Worm (Caenorhabditis elegans): ENCODE data around the gene dpy-31.
A peak's percentile ranks its signal among the peaks of the same experiment; 100 is the strongest.

The dpy-31 gene

DNA sequence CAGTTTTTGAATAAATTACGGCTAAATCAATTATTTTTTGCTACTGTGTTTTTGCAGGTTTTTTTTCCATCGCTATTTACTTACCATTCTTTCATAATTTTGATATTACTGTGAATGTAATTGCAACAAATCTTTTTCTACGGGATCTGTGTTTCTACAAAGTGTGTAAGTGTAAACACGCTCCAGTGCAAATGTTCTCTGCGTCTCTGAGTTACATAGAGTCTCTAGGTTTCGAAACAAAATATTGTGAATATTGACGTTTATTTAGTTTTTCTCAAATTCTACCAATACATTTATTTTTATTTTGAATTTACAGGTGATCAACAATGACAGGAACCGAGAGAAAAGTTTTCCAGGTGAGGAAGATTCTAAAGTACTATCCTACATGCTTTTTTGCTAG lies 18.0 kb upstream of the dpy-31 start, which contains the start of gene yju-2:
Gene yju-2, plus strand, starts transcription at position 315 of the 400 bp plus-strand sequence.
- TF ChIP-seq B0336.3 (GFP tag; IDR thresholded peaks at IDR 0.05), result 0 out of 2 replicates have a peak, but pooled peaks have one; percentile 22
- TF ChIP-seq athp-1 (tag; optimal IDR thresholded peaks at IDR 0.05), result no peak
- peak; percentile 88 for TF ChIP-seq ceh-100 (GFP tag; IDR thresholded peaks at IDR 0.05)
- no peak for TF ChIP-seq ccch-3 (GFP tag; optimal IDR thresholded peaks at IDR 0.05)
- TF ChIP-seq mcd-1 (GFP tag; IDR thresholded peaks at IDR 0.05), result peak; percentile 68
- peak; percentile 7 for TF ChIP-seq lsl-1 (GFP tag; optimal IDR thresholded peaks at IDR 0.05)
- TF ChIP-seq ztf-25 (GFP tag; IDR thresholded peaks at IDR 0.05), result no peak
- TF ChIP-seq F37B4.10 (GFP tag; IDR thresholded peaks at IDR 0.05), result no peak
- TF ChIP-seq xnd-1 (tag; optimal IDR thresholded peaks at IDR 0.05), result no peak
- TF ChIP-seq Y53G8AR.9 (GFP tag; conservative IDR thresholded peaks at IDR 0.05), result no peak
- no peak for TF ChIP-seq attf-6 (GFP tag; IDR thresholded peaks at IDR 0.05)
- TF ChIP-seq F22D6.2 (tag; optimal IDR thresholded peaks at IDR 0.05), result no peak
- no peak for TF ChIP-seq F52B5.7 (tag; optimal IDR thresholded peaks at IDR 0.05)
- no peak for TF ChIP-seq sdz-38 (tag; optimal IDR thresholded peaks at IDR 0.05)
- TF ChIP-seq madf-10 (tag; optimal IDR thresholded peaks at IDR 0.05), result peak; percentile 3
- no peak for TF ChIP-seq let-526 (GFP tag; IDR thresholded peaks at IDR 0.05)
- no peak for TF ChIP-seq Y79H2A.3 (GFP tag; conservative IDR thresholded peaks at IDR 0.05)
- TF ChIP-seq let-607 (tag; optimal IDR thresholded peaks at IDR 0.05), result no peak
- no peak for TF ChIP-seq pha-4 (tag; optimal IDR thresholded peaks at IDR 0.05)
- TF ChIP-seq dpff-1 (tag; optimal IDR thresholded peaks at IDR 0.05), result no peak
- no peak for TF ChIP-seq ets-4 (GFP tag; optimal IDR thresholded peaks at IDR 0.05)
- TF ChIP-seq Y56A3A.18 (GFP tag; IDR thresholded peaks at IDR 0.05), result no peak
- TF ChIP-seq fkh-3 (tag; optimal IDR thresholded peaks at IDR 0.05), result no peak
- TF ChIP-seq cebp-1 (GFP tag; IDR thresholded peaks at IDR 0.05), result no peak
- TF ChIP-seq cebp-1 (tag; optimal IDR thresholded peaks at IDR 0.05), result peak; percentile 58
- no peak for TF ChIP-seq die-1 (tag; optimal IDR thresholded peaks at IDR 0.05)
- TF ChIP-seq zfh-2 (GFP tag; conservative IDR thresholded peaks at IDR 0.05), result no peak
- TF ChIP-seq ama-1 (optimal IDR thresholded peaks at IDR 0.05), result peak; percentile 16
- TF ChIP-seq ama-1 (GFP tag; optimal IDR thresholded peaks at IDR 0.05), result peak in 1 of 2 experiments; percentile 38
- peak in 1 of 3 experiments; percentile 57 for TF ChIP-seq lin-35 (GFP tag; optimal IDR thresholded peaks at IDR 0.05)
- TF ChIP-seq ztf-22 (GFP tag; optimal IDR thresholded peaks at IDR 0.05), result no peak
- TF ChIP-seq lin-40 (tag; optimal IDR thresholded peaks at IDR 0.05), result no peak
- no peak for TF ChIP-seq mes-4 (tag; optimal IDR thresholded peaks at IDR 0.05)
- TF ChIP-seq lir-1 (GFP tag; conservative IDR thresholded peaks at IDR 0.05), result no peak
- TF ChIP-seq aptf-2 (GFP tag; conservative IDR thresholded peaks at IDR 0.05), result no peak
- TF ChIP-seq repo-1 (tag; optimal IDR thresholded peaks at IDR 0.05), result peak; percentile 18
- peak; percentile 31 for TF ChIP-seq snpc-4 (GFP tag; optimal IDR thresholded peaks at IDR 0.05)
- TF ChIP-seq snpc-4 (tag; optimal IDR thresholded peaks at IDR 0.05), result peak in 2 of 4 experiments; percentile 38 to 41
- TF ChIP-seq B0035.1 (tag; optimal IDR thresholded peaks at IDR 0.05), result no peak
- TF ChIP-seq ZK185.1 (tag; optimal IDR thresholded peaks at IDR 0.05; ENCODE audit: poor library complexity, severe bottlenecking), result no peak
- no peak for TF ChIP-seq atf-7 (tag; optimal IDR thresholded peaks at IDR 0.05)
- no peak for TF ChIP-seq K12H6.12 (tag; optimal IDR thresholded peaks at IDR 0.05)
- TF ChIP-seq hlh-26 (GFP tag; conservative IDR thresholded peaks at IDR 0.05), result no peak
- TF ChIP-seq nhr-27 (tag; optimal IDR thresholded peaks at IDR 0.05), result peak; percentile 9
- TF ChIP-seq snpc-1.3 (tag; optimal IDR thresholded peaks at IDR 0.05; ENCODE audit: insufficient read depth), result no peak
- TF ChIP-seq C17E4.6 (GFP tag; IDR thresholded peaks at IDR 0.05), result no peak
- TF ChIP-seq F57A8.1 (GFP tag; optimal IDR thresholded peaks at IDR 0.05), result no peak
- TF ChIP-seq F57C9.4 (tag; optimal IDR thresholded peaks at IDR 0.05), result no peak
- no peak for TF ChIP-seq F55B11.4 (tag; optimal IDR thresholded peaks at IDR 0.05; ENCODE audit: borderline replicate concordance, insufficient read depth)
- peak; percentile 12 for TF ChIP-seq efl-1 (GFP tag; optimal IDR thresholded peaks at IDR 0.05)
